Worm (Caenorhabditis elegans): ENCODE results near the gene gur-4.
A peak's percentile ranks its signal among the peaks of the same experiment; 100 is the strongest.

gur-4 gene

DNA sequence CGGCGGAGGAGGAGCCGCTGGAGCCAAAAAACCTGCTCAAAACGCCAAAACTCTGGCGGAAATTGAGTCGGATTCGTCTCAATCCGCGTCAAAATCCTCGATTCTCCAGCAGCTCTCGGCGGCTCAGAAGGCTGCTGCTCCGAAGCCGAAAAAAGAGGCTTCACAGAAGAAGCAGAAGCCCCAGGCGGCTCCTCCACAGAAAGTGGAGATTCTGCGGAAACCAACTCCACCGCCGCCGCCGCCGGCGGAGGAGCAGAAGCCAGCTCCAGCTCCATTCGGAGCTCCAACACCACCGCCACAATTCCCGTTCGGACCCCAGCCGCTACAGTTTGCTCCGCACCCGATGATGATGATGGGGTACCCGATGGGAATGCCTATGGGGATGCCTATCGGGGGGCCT, 17.6 kb upstream of the gur-4 start:
- TF ChIP-seq B0261.1 (tag; optimal IDR thresholded peaks at IDR 0.05), result no peak
- TF ChIP-seq mcd-1 (GFP tag; IDR thresholded peaks at IDR 0.05), result 0 out of 2 replicates have a peak, but pooled peaks have one; percentile 7
- TF ChIP-seq egrh-3 (GFP tag; IDR thresholded peaks at IDR 0.05), result peak; percentile 93
- peak; percentile 87 for TF ChIP-seq zfh-2 (GFP tag; conservative IDR thresholded peaks at IDR 0.05)

DNA sequence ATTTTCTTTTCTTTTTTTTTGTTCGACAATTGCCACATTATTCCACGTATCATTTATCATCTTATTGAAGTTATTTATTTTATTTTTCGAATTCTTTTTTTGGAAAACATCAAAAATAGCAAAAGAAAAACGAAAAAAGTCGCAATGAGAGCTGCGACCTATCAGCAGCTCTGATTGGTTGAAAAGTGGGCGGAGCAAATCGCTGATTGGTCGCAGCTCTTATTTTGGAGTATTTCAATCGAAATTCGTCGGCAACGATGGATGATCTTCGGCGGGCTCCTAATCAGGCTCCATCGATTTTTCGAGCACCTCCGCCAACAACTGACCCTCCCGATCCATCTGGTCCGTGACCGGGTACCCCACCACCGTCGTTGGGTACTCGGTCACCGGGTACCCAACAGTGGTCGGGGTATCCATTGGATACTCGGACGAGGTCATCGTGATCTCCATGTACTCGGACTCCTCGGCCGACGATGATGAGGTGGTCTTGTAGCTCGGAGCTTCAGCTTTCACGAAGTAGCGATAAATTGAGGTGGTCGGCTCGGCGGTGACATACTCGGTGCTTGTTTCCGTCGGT, 14.7 kb upstream of the gur-4 start:
- peak; percentile 94 for TF ChIP-seq nfyb-1 (GFP tag; IDR thresholded peaks at IDR 0.05)
- no peak for TF ChIP-seq F22D6.2 (tag; optimal IDR thresholded peaks at IDR 0.05)
- no peak for TF ChIP-seq akir-1 (GFP tag; optimal IDR thresholded peaks at IDR 0.05)
- no peak for TF ChIP-seq madf-6 (GFP tag; IDR thresholded peaks at IDR 0.05)
- 0 out of 2 replicates have a peak, but pooled peaks have one; percentile 11 for TF ChIP-seq mcd-1 (GFP tag; IDR thresholded peaks at IDR 0.05)
- peak; percentile 15 for TF ChIP-seq him-1 (tag; optimal IDR thresholded peaks at IDR 0.05)
- TF ChIP-seq T07F8.4 (tag; optimal IDR thresholded peaks at IDR 0.05), result no peak
- TF ChIP-seq nfya-2 (GFP tag; IDR thresholded peaks at IDR 0.05), result peak; percentile 62; the same call in 1 of the 2 replicates
- peak; percentile 66 for TF ChIP-seq zfh-2 (GFP tag; conservative IDR thresholded peaks at IDR 0.05)
- no peak for TF ChIP-seq madf-8 (GFP tag; conservative IDR thresholded peaks at IDR 0.05)
- no peak for TF ChIP-seq lin-54 (GFP tag; optimal IDR thresholded peaks at IDR 0.05)
- no peak for TF ChIP-seq ceh-91 (GFP tag; IDR thresholded peaks at IDR 0.05)
- peak; percentile 40; the same call in 1 of the 2 replicates for TF ChIP-seq egrh-3 (GFP tag; IDR thresholded peaks at IDR 0.05)

DNA sequence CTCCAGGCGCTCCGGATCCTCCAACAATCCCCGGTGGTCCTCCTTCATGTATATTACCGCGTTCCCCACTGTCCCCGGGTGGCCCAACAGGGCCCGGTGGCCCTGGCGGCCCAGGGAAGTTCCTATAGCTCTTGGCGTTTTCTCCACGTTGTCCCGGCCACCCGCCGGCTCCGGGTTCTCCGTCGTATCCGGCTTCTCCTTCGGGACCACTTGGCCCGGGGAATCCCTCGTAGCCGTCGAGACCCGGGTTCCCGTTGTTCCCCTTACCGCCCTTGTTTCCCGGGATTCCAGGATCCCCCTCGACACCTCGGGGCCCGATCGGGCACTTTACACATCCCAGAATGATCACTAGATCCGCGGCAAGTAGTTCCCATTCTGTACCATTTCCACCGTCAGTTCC, 13.4 kb upstream of the gur-4 start:
- TF ChIP-seq snpc-4 (GFP tag; optimal IDR thresholded peaks at IDR 0.05), result no peak
- no peak for TF ChIP-seq snpc-4 (tag; optimal IDR thresholded peaks at IDR 0.05)
- TF ChIP-seq nfyb-1 (GFP tag; IDR thresholded peaks at IDR 0.05), result no peak
- TF ChIP-seq somi-1 (GFP tag; optimal IDR thresholded peaks at IDR 0.05), result no peak
- TF ChIP-seq F37B4.10 (GFP tag; IDR thresholded peaks at IDR 0.05), result 0 out of 2 replicates have a peak, but pooled peaks have one; percentile 39
- TF ChIP-seq madf-8 (GFP tag; conservative IDR thresholded peaks at IDR 0.05), result no peak
- no peak for TF ChIP-seq athp-1 (tag; optimal IDR thresholded peaks at IDR 0.05)
- no peak for TF ChIP-seq hlh-12 (tag; optimal IDR thresholded peaks at IDR 0.05)
- TF ChIP-seq T26A5.8 (tag; optimal IDR thresholded peaks at IDR 0.05), result no peak
- no peak for TF ChIP-seq tbx-9 (tag; optimal IDR thresholded peaks at IDR 0.05; ENCODE audit: borderline replicate concordance)
- peak; percentile 87 for TF ChIP-seq zfh-2 (GFP tag; conservative IDR thresholded peaks at IDR 0.05)
- peak; percentile 89 for TF ChIP-seq egrh-3 (GFP tag; IDR thresholded peaks at IDR 0.05)
- TF ChIP-seq lir-1 (GFP tag; conservative IDR thresholded peaks at IDR 0.05), result no peak
- no peak for TF ChIP-seq ceh-91 (GFP tag; IDR thresholded peaks at IDR 0.05)

DNA sequence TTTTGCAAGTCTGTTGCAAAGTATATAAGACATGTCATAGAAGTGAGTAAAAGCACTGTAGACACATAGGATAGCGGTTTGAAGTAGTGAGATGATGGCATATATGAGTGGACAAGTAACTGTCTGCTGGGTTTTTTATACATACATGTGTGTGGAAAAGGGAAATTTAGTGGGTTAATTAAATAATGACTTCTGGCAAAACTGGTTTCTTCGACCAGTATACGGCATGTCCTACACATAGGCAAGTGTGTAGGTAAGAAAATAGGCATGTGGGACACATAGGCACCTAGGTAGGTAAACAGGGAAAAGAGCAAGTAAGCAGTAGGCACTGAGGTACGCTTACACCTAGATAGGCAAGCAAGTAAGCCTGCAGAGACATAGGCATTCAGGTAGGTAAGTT, 10.0 kb upstream of the gur-4 start, which contains the start of gene col-87:
col-87 (minus strand) TSS at position 101 of the 400 bp plus-strand sequence.
- TF ChIP-seq tbx-9 (tag; optimal IDR thresholded peaks at IDR 0.05; ENCODE audit: borderline replicate concordance) (no peak), xnd-1 (tag; optimal IDR thresholded peaks at IDR 0.05) (no peak), egl-18 (GFP tag; IDR thresholded peaks at IDR 0.05) (no peak), lag-1 (GFP tag; IDR thresholded peaks at IDR 0.05) (no peak), T26A5.8 (tag; optimal IDR thresholded peaks at IDR 0.05) (no peak), ets-4 (GFP tag; optimal IDR thresholded peaks at IDR 0.05) (no peak), rpc-1 (optimal IDR thresholded peaks at IDR 0.05) (no peak), rpc-1 (tag; optimal IDR thresholded peaks at IDR 0.05) (no peak), dox-1 (GFP tag; IDR thresholded peaks at IDR 0.05) (no peak), madf-8 (GFP tag; conservative IDR thresholded peaks at IDR 0.05) (no peak), ceh-27 (GFP tag; optimal IDR thresholded peaks at IDR 0.05) (no peak), tlf-1 (GFP tag; optimal IDR thresholded peaks at IDR 0.05) (no peak), B0035.1 (tag; optimal IDR thresholded peaks at IDR 0.05) (no peak), aptf-2 (GFP tag; conservative IDR thresholded peaks at IDR 0.05) (no peak), F55B11.4 (tag; optimal IDR thresholded peaks at IDR 0.05; ENCODE audit: borderline replicate concordance, insufficient read depth) (no peak), ceh-91 (GFP tag; IDR thresholded peaks at IDR 0.05) (no peak), chd-7 (tag; optimal IDR thresholded peaks at IDR 0.05) (no peak), pha-4 (tag; optimal IDR thresholded peaks at IDR 0.05) (no peak), lin-40 (tag; optimal IDR thresholded peaks at IDR 0.05) (no peak)

All from whole organism, young adult.